Worm (Caenorhabditis elegans) whole organism, young adult: ENCODE results near the gene daf-11.

ENCODE experiments used
- B0261.1 ChIP-seq: sonication (generic microtip); optimal IDR thresholded peaks from 2 replicates; lab custom pipeline; 2016; ENCODE audit warnings: mild to moderate bottlenecking, missing genetic modification characterization, moderate library complexity, missing compliant biosample characterization
- C06A6.2 ChIP-seq: fragments of 200-800 bp; sonication (Bioruptor generic); conservative IDR thresholded peaks from 2 replicates; pipeline ENCODE4 v1.3.6; 2022; ENCODE audit warnings: missing genetic modification characterization, missing compliant biosample characterization
- C17E4.6 ChIP-seq: fragments of 200-800 bp; sonication (Bioruptor generic); IDR thresholded peaks from 2 replicates; pipeline ENCODE4 v1.3.6; 2022; ENCODE audit warnings: missing genetic modification reagents, missing genetic modification characterization, missing compliant biosample characterization
- F22D6.2 ChIP-seq: sonication (generic microtip); optimal IDR thresholded peaks from 2 replicates; lab custom pipeline; 2016; ENCODE audit warnings: mild to moderate bottlenecking, missing genetic modification characterization, missing compliant biosample characterization
- F23B12.7 ChIP-seq: sonication (generic microtip); optimal IDR thresholded peaks from 2 replicates; lab custom pipeline; 2017; ENCODE audit warnings: missing genetic modification characterization, mild to moderate bottlenecking, missing compliant biosample characterization, antibody characterized with exemption, moderate library complexity; ENCODE audit not compliant: insufficient read depth
- F33H1.4 ChIP-seq: fragments of 200-800 bp; sonication (Bioruptor generic); IDR thresholded peaks from 2 replicates; pipeline ENCODE4 v1.3.6; 2022; ENCODE audit warnings: missing genetic modification reagents, missing genetic modification characterization, missing compliant biosample characterization
- F37B4.10 ChIP-seq: fragments of 200-800 bp; sonication (Bioruptor generic); IDR thresholded peaks from 2 replicates; pipeline ENCODE4 v1.3.6; 2022; ENCODE audit warnings: missing genetic modification characterization, missing compliant biosample characterization
- F39B2.1 ChIP-seq: fragments of 200-800 bp; sonication (Bioruptor generic); IDR thresholded peaks from 2 replicates; pipeline ENCODE4 v1.3.6; 2022; ENCODE audit warnings: missing genetic modification reagents, missing genetic modification characterization, missing compliant biosample characterization
- F49E8.2 ChIP-seq: sonication (generic microtip); optimal IDR thresholded peaks from 3 replicates; lab custom pipeline; 2017; ENCODE audit warnings: missing genetic modification characterization, mild to moderate bottlenecking, missing compliant biosample characterization, antibody characterized with exemption, moderate library complexity; ENCODE audit not compliant: insufficient read depth
- F52B5.7 ChIP-seq: sonication (generic microtip); optimal IDR thresholded peaks from 2 replicates; lab custom pipeline; 2016; ENCODE audit warnings: mild to moderate bottlenecking, missing genetic modification characterization, missing compliant biosample characterization
- F57A8.1 ChIP-seq: fragments of 200-800 bp; sonication (Bioruptor generic); optimal IDR thresholded peaks from 2 replicates; lab custom pipeline; 2018; ENCODE audit warnings: mild to moderate bottlenecking, missing genetic modification characterization, moderate library complexity, missing compliant biosample characterization
- F57C9.4 ChIP-seq: sonication (generic microtip); optimal IDR thresholded peaks from 2 replicates; lab custom pipeline; 2017; ENCODE audit warnings: mild to moderate bottlenecking, missing genetic modification characterization, missing compliant biosample characterization
- K12H6.12 ChIP-seq: fragments of 200-800 bp; sonication (Bioruptor generic); optimal IDR thresholded peaks from 2 replicates; lab custom pipeline; 2018; ENCODE audit warnings: mild to moderate bottlenecking, missing genetic modification characterization, missing compliant biosample characterization
- Y56A3A.18 ChIP-seq: fragments of 200-800 bp; sonication (Bioruptor generic); IDR thresholded peaks from 2 replicates; pipeline ENCODE4 v1.3.6; 2022; ENCODE audit warnings: missing genetic modification reagents, missing genetic modification characterization, missing compliant biosample characterization
- Y95B8A.8 ChIP-seq: fragments of 200-800 bp; sonication (Bioruptor generic); IDR thresholded peaks from 2 replicates; pipeline ENCODE4 v1.3.6; 2022; ENCODE audit warnings: missing genetic modification reagents, missing genetic modification characterization, missing compliant biosample characterization
- ZK185.1 ChIP-seq: sonication (generic microtip); optimal IDR thresholded peaks from 2 replicates; lab custom pipeline; 2016; ENCODE audit warnings: mild to moderate bottlenecking, missing genetic modification characterization, missing compliant biosample characterization; ENCODE audit not compliant: poor library complexity, severe bottlenecking
- atf-7 ChIP-seq: sonication (generic microtip); optimal IDR thresholded peaks from 2 replicates; lab custom pipeline; 2017; ENCODE audit warnings: mild to moderate bottlenecking, missing genetic modification characterization, missing compliant biosample characterization
- attf-3 ChIP-seq: fragments of 200-800 bp; sonication (Bioruptor generic); conservative IDR thresholded peaks from 2 replicates; pipeline ENCODE4 v1.3.6; 2022; ENCODE audit warnings: missing genetic modification reagents, missing genetic modification characterization, missing compliant biosample characterization
- attf-5 ChIP-seq: fragments of 200-800 bp; sonication (Bioruptor generic); optimal IDR thresholded peaks from 2 replicates; lab custom pipeline; 2018; ENCODE audit warnings: mild to moderate bottlenecking, missing genetic modification characterization, missing compliant biosample characterization
- cebp-1 ChIP-seq, 2 experiments: fragments of 200-800 bp in 1 of 2; sonication (Bioruptor generic) in 1 of 2; sonication (generic microtip) in 1 of 2; IDR thresholded peaks in 1 of 2; optimal IDR thresholded peaks in 1 of 2; 2 replicates each; pipeline versions ENCODE4 v1.3.6 to Lab custom; 2017 to 2022; ENCODE audit warnings: missing compliant biosample characterization in 2 of 2, missing genetic modification characterization in 2 of 2, mild to moderate bottlenecking in 1 of 2, missing genetic modification reagents in 1 of 2, moderate library complexity in 1 of 2
- cebp-2 ChIP-seq: fragments of 200-800 bp; sonication (Bioruptor generic); IDR thresholded peaks from 2 replicates; pipeline ENCODE4 v1.3.6; 2022; ENCODE audit warnings: missing genetic modification characterization, missing compliant biosample characterization
- efl-1 ChIP-seq: fragments of 150-350 bp; optimal IDR thresholded peaks from 2 replicates; lab custom pipeline; 2014; ENCODE audit warnings: missing biosample characterization, missing genetic modification reagents, missing genetic modification characterization
- ekl-4 ChIP-seq: fragments of 200-800 bp; sonication (Bioruptor generic); IDR thresholded peaks from 2 replicates; pipeline ENCODE4 v1.3.6; 2022; ENCODE audit warnings: missing genetic modification reagents, missing genetic modification characterization, missing compliant biosample characterization
- gei-17 ChIP-seq: fragments of 200-800 bp; sonication (Bioruptor generic); optimal IDR thresholded peaks from 2 replicates; lab custom pipeline; 2018; ENCODE audit warnings: mild to moderate bottlenecking, missing genetic modification characterization, missing compliant biosample characterization
- him-1 ChIP-seq: sonication (generic microtip); optimal IDR thresholded peaks from 2 replicates; lab custom pipeline; 2016; ENCODE audit warnings: missing genotype, missing genetic modification reagents, missing genetic modification characterization, missing compliant biosample characterization
- hlh-26 ChIP-seq: fragments of 200-800 bp; sonication (Bioruptor generic); conservative IDR thresholded peaks from 2 replicates; pipeline ENCODE4 v1.3.6; 2022; ENCODE audit warnings: missing genetic modification reagents, missing genetic modification characterization, missing compliant biosample characterization
- hmg-20 ChIP-seq: fragments of 200-800 bp; sonication (Bioruptor generic); IDR thresholded peaks from 2 replicates; pipeline ENCODE4 v1.3.6; 2022; ENCODE audit warnings: missing genetic modification reagents, missing genetic modification characterization, missing compliant biosample characterization
- hrde-1 ChIP-seq: sonication (generic microtip); optimal IDR thresholded peaks from 2 replicates; lab custom pipeline; 2016; ENCODE audit warnings: missing genetic modification characterization, mild to moderate bottlenecking, missing compliant biosample characterization, moderate library complexity, missing genotype, missing genetic modification reagents, borderline replicate concordance
- let-607 ChIP-seq, 2 experiments: fragments of 200-800 bp in 1 of 2; sonication (Bioruptor generic) in 1 of 2; sonication (generic microtip) in 1 of 2; optimal IDR thresholded peaks; 2 replicates each; lab custom pipeline; 2016 to 2018; ENCODE audit warnings: mild to moderate bottlenecking in 2 of 2, missing compliant biosample characterization in 2 of 2, missing genetic modification characterization in 2 of 2, moderate library complexity in 2 of 2, missing genotype in 1 of 2
- lin-54 ChIP-seq: fragments of 200-800 bp; sonication (Bioruptor generic); optimal IDR thresholded peaks from 2 replicates; lab custom pipeline; 2018; ENCODE audit warnings: mild to moderate bottlenecking, missing genetic modification characterization, missing compliant biosample characterization
- lir-1 ChIP-seq: fragments of 200-800 bp; sonication (Bioruptor generic); conservative IDR thresholded peaks from 2 replicates; pipeline ENCODE4 v1.3.6; 2022; ENCODE audit warnings: missing genetic modification reagents, missing genetic modification characterization, missing compliant biosample characterization
- madf-10 ChIP-seq: sonication (generic microtip); optimal IDR thresholded peaks from 2 replicates; lab custom pipeline; 2016; ENCODE audit warnings: mild to moderate bottlenecking, missing genetic modification characterization, missing compliant biosample characterization
- mcd-1 ChIP-seq: fragments of 200-800 bp; sonication (Bioruptor generic); IDR thresholded peaks from 2 replicates; pipeline ENCODE4 v1.3.6; 2022; ENCODE audit warnings: missing genetic modification reagents, missing genetic modification characterization, missing compliant biosample characterization
- pbrm-1 ChIP-seq: fragments of 200-800 bp; sonication (Bioruptor generic); IDR thresholded peaks from 2 replicates; pipeline ENCODE4 v1.3.6; 2022; ENCODE audit warnings: missing genetic modification reagents, missing genetic modification characterization, missing compliant biosample characterization
- repo-1 ChIP-seq: sonication (generic microtip); optimal IDR thresholded peaks from 2 replicates; lab custom pipeline; 2017; ENCODE audit warnings: mild to moderate bottlenecking, missing genetic modification characterization, missing compliant biosample characterization
- snpc-3.4 ChIP-seq: sonication (generic microtip); optimal IDR thresholded peaks from 2 replicates; lab custom pipeline; 2017; ENCODE audit warnings: missing genetic modification characterization, mild to moderate bottlenecking, missing compliant biosample characterization, antibody characterized with exemption, moderate library complexity, missing genotype, missing genetic modification reagents
- snpc-4 ChIP-seq, 5 experiments: fragments of 150-350 bp in 1 of 5; sonication (generic microtip) in 4 of 5; optimal IDR thresholded peaks; 2 replicates each; lab custom pipeline; 2014 to 2018; ENCODE audit warnings: missing genetic modification characterization in 5 of 5, missing biosample characterization in 3 of 5, antibody characterized with exemption in 2 of 5, mild to moderate bottlenecking in 2 of 5, missing compliant biosample characterization in 2 of 5, missing genotype in 2 of 5, moderate library complexity in 2 of 5, missing genetic modification reagents in 1 of 5
- somi-1 ChIP-seq: fragments of 200-800 bp; sonication (Bioruptor generic); optimal IDR thresholded peaks from 2 replicates; lab custom pipeline; 2018; ENCODE audit warnings: mild to moderate bottlenecking, missing genetic modification characterization, missing compliant biosample characterization
- sptf-2 ChIP-seq: fragments of 200-800 bp; sonication (Bioruptor generic); optimal IDR thresholded peaks from 2 replicates; lab custom pipeline; 2018; ENCODE audit warnings: mild to moderate bottlenecking, missing genetic modification characterization, missing compliant biosample characterization
- tbx-9 ChIP-seq: sonication (generic microtip); optimal IDR thresholded peaks from 2 replicates; lab custom pipeline; 2016; ENCODE audit warnings: borderline replicate concordance, missing genetic modification characterization, inconsistent platforms, missing compliant biosample characterization
- tlf-1 ChIP-seq: fragments of 200-800 bp; sonication (Bioruptor generic); optimal IDR thresholded peaks from 2 replicates; lab custom pipeline; 2018; ENCODE audit warnings: mild to moderate bottlenecking, missing genetic modification characterization, missing compliant biosample characterization
- xnd-1 ChIP-seq: sonication (generic microtip); optimal IDR thresholded peaks from 2 replicates; lab custom pipeline; 2016; ENCODE audit warnings: missing genotype, missing genetic modification reagents, missing genetic modification characterization, missing compliant biosample characterization
- ztf-18 ChIP-seq: sonication (generic microtip); optimal IDR thresholded peaks from 2 replicates; lab custom pipeline; 2016; ENCODE audit warnings: missing genotype, mild to moderate bottlenecking, missing genetic modification characterization, missing compliant biosample characterization
- ztf-26 ChIP-seq: sonication (generic microtip); optimal IDR thresholded peaks from 2 replicates; lab custom pipeline; 2017; ENCODE audit warnings: missing genetic modification characterization, missing compliant biosample characterization
- ztf-3 ChIP-seq: fragments of 200-800 bp; sonication (Bioruptor generic); optimal IDR thresholded peaks from 2 replicates; lab custom pipeline; 2018; ENCODE audit warnings: mild to moderate bottlenecking, missing genetic modification characterization, missing compliant biosample characterization

The daf-11 gene

DNA sequence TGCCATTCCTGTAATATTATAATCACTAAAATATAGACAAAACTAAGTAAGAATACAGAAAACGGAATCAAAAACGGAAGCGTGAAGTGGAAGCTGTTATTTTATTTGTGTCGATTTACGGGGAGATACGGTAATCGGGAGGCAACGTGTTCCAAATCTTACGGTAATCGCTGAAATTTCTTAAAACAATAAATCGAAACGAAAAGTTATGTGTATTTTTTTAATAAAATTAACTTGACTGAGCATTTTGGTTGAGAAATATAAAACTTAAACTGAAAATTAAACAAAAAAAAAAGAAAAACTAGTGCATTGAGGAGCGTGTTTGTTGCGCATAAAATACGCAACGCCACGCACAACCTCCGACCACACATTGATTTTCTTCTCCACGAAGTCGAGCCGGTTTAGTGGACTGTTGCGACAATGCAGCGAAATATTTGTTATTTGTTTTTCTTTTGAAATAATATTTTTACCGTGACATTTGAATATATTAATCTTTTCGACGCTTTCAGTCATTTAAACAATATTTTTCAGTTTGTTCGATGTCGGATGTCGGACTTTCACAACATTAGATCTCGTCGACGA lies 38.6 kb upstream of the daf-11 start, which contains the start of the genes F55A11.1 and syx-5 (continued):
- TF ChIP-seq sptf-2 (GFP tag; lab: Kevin White, UChicago) (no peak), F49E8.2 (tag; lab: Kevin White, UChicago) (peak; percentile 36), cebp-1 (GFP tag; IDR thresholded peaks at IDR 0.05; lab: Robert Waterston, UW) (no peak), cebp-1 (tag; optimal IDR thresholded peaks at IDR 0.05; lab: Kevin White, UChicago) (peak; percentile 74), F33H1.4 (GFP tag; lab: Robert Waterston, UW) (peak; percentile 55), hrde-1 (tag; lab: Kevin White, UChicago) (no peak), hlh-26 (no peak), C17E4.6 (GFP tag; lab: Robert Waterston, UW) (no peak), snpc-3.4 (tag; lab: Kevin White, UChicago) (peak; percentile 1), F23B12.7 (tag; lab: Kevin White, UChicago) (no peak), ztf-3 (peak; percentile 40), ZK185.1 (tag; lab: Kevin White, UChicago) (peak; percentile 22), repo-1 (tag; lab: Kevin White, UChicago) (peak; percentile 92), F39B2.1 (no peak), efl-1 (GFP tag; lab: Kevin White, UChicago) (peak; percentile 33), B0261.1 (tag; lab: Kevin White, UChicago) (no peak), lin-54 (GFP tag; lab: Kevin White, UChicago) (peak; percentile 70), snpc-4 (GFP tag; optimal IDR thresholded peaks at IDR 0.05; lab: Kevin White, UChicago) (no peak), snpc-4 (tag; optimal IDR thresholded peaks at IDR 0.05; lab: Kevin White, UChicago) (peak; percentile 2 to 82 (median 52)), atf-7 (tag; lab: Kevin White, UChicago) (peak; percentile 62), let-607 (tag; optimal IDR thresholded peaks at IDR 0.05; lab: Kevin White, UChicago) (peak; percentile 98), lir-1 (no peak), attf-5 (peak; percentile 67), F57A8.1 (no peak), pbrm-1 (GFP tag; lab: Robert Waterston, UW) (peak; percentile 87), him-1 (tag; lab: Kevin White, UChicago) (peak; percentile 29), madf-10 (peak; percentile 54), hmg-20 (peak; percentile 53; the same call in 1 of the 2 replicates), F22D6.2 (tag; lab: Kevin White, UChicago) (peak; percentile 34), ztf-26 (tag; lab: Kevin White, UChicago) (peak; percentile 80), Y56A3A.18 (0 out of 2 replicates have a peak, but pooled peaks have one; percentile 71), cebp-2 (GFP tag; lab: Robert Waterston, UW) (no peak), xnd-1 (tag; lab: Kevin White, UChicago) (peak; percentile 39), C06A6.2 (GFP tag; lab: Robert Waterston, UW) (0 out of 2 replicates have a peak, but pooled peaks have one; percentile 51), K12H6.12 (tag; lab: Kevin White, UChicago) (peak; percentile 65), ekl-4 (GFP tag; lab: Robert Waterston, UW) (peak; percentile 73; the same call in 1 of the 2 replicates), F37B4.10 (no peak), mcd-1 (GFP tag; lab: Robert Waterston, UW) (peak; percentile 80), F57C9.4 (tag; lab: Kevin White, UChicago) (no peak), Y95B8A.8 (GFP tag; lab: Robert Waterston, UW) (no peak), somi-1 (GFP tag; lab: Kevin White, UChicago) (peak; percentile 45), ztf-18 (peak; percentile 45), attf-3 (GFP tag; lab: Robert Waterston, UW) (no peak), tlf-1 (GFP tag; lab: Kevin White, UChicago) (peak; percentile 75), gei-17 (GFP tag; lab: Kevin White, UChicago) (peak; percentile 50), F52B5.7 (tag; lab: Kevin White, UChicago) (no peak), tbx-9 (no peak)
